Fruit fly (Drosophila melanogaster) whole organism, adult: Measurements from ENCODE around the gene Cad86C.

Experiments
- CG12768 ChIP-seq: fragments of 200-800 bp; sonication (Bioruptor generic); optimal IDR thresholded peaks from 2 replicates; lab custom pipeline; 2017; ENCODE audit warnings: missing biosample characterization, missing genetic modification characterization, mild to moderate bottlenecking, moderate library complexity, missing genetic modification reagents
- CG5204 ChIP-seq: fragments of 200-800 bp; sonication (Bioruptor generic); optimal IDR thresholded peaks from 2 replicates; lab custom pipeline; 2016; ENCODE audit warnings: missing biosample characterization, missing genetic modification characterization
- CG7045 ChIP-seq: fragments of 200-800 bp; sonication (Bioruptor generic); optimal IDR thresholded peaks from 2 replicates; lab custom pipeline; 2017; ENCODE audit warnings: missing biosample characterization, mild to moderate bottlenecking, missing genetic modification characterization
- Clk ChIP-seq: fragments of 200-800 bp; sonication (Bioruptor generic); optimal IDR thresholded peaks from 2 replicates; lab custom pipeline; 2017; ENCODE audit warnings: missing biosample characterization, missing genetic modification characterization
- cnc ChIP-seq, 2 experiments: fragments of >200 bp; optimal IDR thresholded peaks; 2 replicates each; lab custom pipeline; 2017
- kay ChIP-seq: fragments of 200-800 bp; sonication (Bioruptor generic); peaks from one replicate; lab custom pipeline; 2016; ENCODE audit warnings: missing biosample characterization, missing genetic modification characterization, borderline replicate concordance

dm6 chr3R:10885422-10886081, 58.7 kb downstream of the Cad86C start, which contains the start of gene Leash:
- TF ChIP-seq cnc (optimal IDR thresholded peaks at IDR 0.05; lab: Kevin White, UChicago) (no peak), kay (GFP tag; lab: Kevin White, UChicago) (no peak), CG7045 (no peak), CG5204 (GFP tag; lab: Kevin White, UChicago) (no peak), Clk (no peak), CG12768 (GFP tag; lab: Kevin White, UChicago) (no peak)
